Worm (Caenorhabditis elegans): Measurements from ENCODE around the gene dsl-3.

- TF ChIP-seq mep-1 (tag; optimal IDR thresholded peaks at IDR 0.05) (peak; percentile 45), fkh-8 (tag; optimal IDR thresholded peaks at IDR 0.05) (no peak), tlp-1 (tag; optimal IDR thresholded peaks at IDR 0.05) (no peak), lsy-2 (tag; optimal IDR thresholded peaks at IDR 0.05) (peak; percentile 17 to 65), unc-86 (tag; optimal IDR thresholded peaks at IDR 0.05) (no peak), zag-1 (tag; optimal IDR thresholded peaks at IDR 0.05) (no peak), tbx-2 (tag; optimal IDR thresholded peaks at IDR 0.05) (peak; percentile 11), snpc-4 (tag; optimal IDR thresholded peaks at IDR 0.05) (no peak), mef-2 (tag; optimal IDR thresholded peaks at IDR 0.05) (no peak)
Measured at ce11 chrIV:1655312-1655711, 45.2 kb downstream of the dsl-3 start.

Measured in whole organism, L1 larva.